Worm (Caenorhabditis elegans) whole organism, early embryonic: ENCODE data around the gene ncs-5.

ENCODE experiments used
- B0310.2 ChIP-seq: sonication (generic microtip); optimal IDR thresholded peaks from 2 replicates; lab custom pipeline; 2016; ENCODE audit warnings: mild to moderate bottlenecking, missing genetic modification characterization, missing compliant biosample characterization
- F13C5.2 ChIP-seq: sonication (generic microtip); optimal IDR thresholded peaks from 2 replicates; lab custom pipeline; 2017; ENCODE audit warnings: mild to moderate bottlenecking, missing genetic modification characterization, inconsistent platforms, missing compliant biosample characterization
- aly-1 ChIP-seq: sonication (generic microtip); optimal IDR thresholded peaks from 2 replicates; lab custom pipeline; 2016; ENCODE audit warnings: missing genetic modification characterization, missing compliant biosample characterization
- ama-1 ChIP-seq: fragments of 150-350 bp; optimal IDR thresholded peaks from 2 replicates; lab custom pipeline; 2014
- ceh-13 ChIP-seq: fragments of 200-800 bp; sonication (Bioruptor generic); optimal IDR thresholded peaks from 2 replicates; lab custom pipeline; 2018; ENCODE audit warnings: mild to moderate bottlenecking, missing genetic modification characterization, missing compliant biosample characterization
- ceh-36 ChIP-seq: sonication (generic microtip); optimal IDR thresholded peaks from 2 replicates; lab custom pipeline; 2016; ENCODE audit warnings: missing genetic modification characterization, inconsistent platforms, missing compliant biosample characterization
- ets-7 ChIP-seq: sonication (generic microtip); optimal IDR thresholded peaks from 2 replicates; lab custom pipeline; 2016; ENCODE audit warnings: missing genotype, missing genetic modification characterization, missing compliant biosample characterization
- flt-1 ChIP-seq: fragments of 200-800 bp; sonication (Bioruptor generic); IDR thresholded peaks from 2 replicates; pipeline ENCODE4 v1.3.6; 2022; ENCODE audit warnings: missing genetic modification characterization, missing compliant biosample characterization
- hmbx-1 ChIP-seq: sonication (generic microtip); optimal IDR thresholded peaks from 2 replicates; lab custom pipeline; 2016; ENCODE audit warnings: mild to moderate bottlenecking, missing genetic modification characterization, missing compliant biosample characterization
- hmg-4 ChIP-seq: fragments of 200-800 bp; sonication (Bioruptor generic); optimal IDR thresholded peaks from 2 replicates; lab custom pipeline; 2018; ENCODE audit warnings: mild to moderate bottlenecking, missing genetic modification characterization, missing compliant biosample characterization
- hnd-1 ChIP-seq: sonication (generic microtip); optimal IDR thresholded peaks from 2 replicates; lab custom pipeline; 2016; ENCODE audit warnings: missing genetic modification characterization, missing compliant biosample characterization
- pes-1 ChIP-seq: fragments of 200-800 bp; sonication (Bioruptor generic); IDR thresholded peaks from 2 replicates; pipeline ENCODE4 v1.3.6; 2022; ENCODE audit warnings: missing genetic modification reagents, missing genetic modification characterization, missing compliant biosample characterization
- tbx-11 ChIP-seq: fragments of 200-800 bp; sonication (Bioruptor generic); IDR thresholded peaks from 2 replicates; pipeline ENCODE4 v1.3.6; 2022; ENCODE audit warnings: missing genetic modification characterization, missing compliant biosample characterization
- tbx-37 ChIP-seq: fragments of 200-800 bp; sonication (Bioruptor generic); conservative IDR thresholded peaks from 2 replicates; pipeline ENCODE4 v1.3.6; 2022; ENCODE audit warnings: missing genetic modification reagents, missing genetic modification characterization, missing compliant biosample characterization
- tra-4 ChIP-seq: sonication (generic microtip); optimal IDR thresholded peaks from 2 replicates; lab custom pipeline; 2017; ENCODE audit warnings: missing genetic modification characterization, missing compliant biosample characterization

ncs-5 gene

ce11 chrV:18868517-18868916, 49.0 kb downstream of the ncs-5 start:
- TF ChIP-seq ama-1 (no peak), flt-1 (GFP tag; lab: Robert Waterston, UW) (no peak), hmbx-1 (no peak), ceh-36 (no peak), tbx-37 (GFP tag; lab: Robert Waterston, UW) (no peak), hmg-4 (no peak), hnd-1 (tag; lab: Kevin White, UChicago) (no peak), ets-7 (tag; lab: Kevin White, UChicago) (no peak), ceh-13 (GFP tag; lab: Kevin White, UChicago) (no peak), aly-1 (tag; lab: Kevin White, UChicago) (no peak), pes-1 (GFP tag; lab: Robert Waterston, UW) (no peak)

ce11 chrV:18870955-18871354, 51.4 kb downstream of the ncs-5 start:
- TF ChIP-seq pes-1 (GFP tag; lab: Robert Waterston, UW), result no peak
- TF ChIP-seq ceh-36, result no peak
- no peak for TF ChIP-seq B0310.2 (tag; lab: Kevin White, UChicago)
- no peak for TF ChIP-seq ama-1
- no peak for TF ChIP-seq flt-1 (GFP tag; lab: Robert Waterston, UW)
- no peak for TF ChIP-seq tra-4 (tag; lab: Kevin White, UChicago)
- no peak for TF ChIP-seq aly-1 (tag; lab: Kevin White, UChicago)
- no peak for TF ChIP-seq tbx-37 (GFP tag; lab: Robert Waterston, UW)
- no peak for TF ChIP-seq ceh-13 (GFP tag; lab: Kevin White, UChicago)

- TF ChIP-seq hnd-1 (tag; lab: Kevin White, UChicago) (no peak), hmbx-1 (no peak), F13C5.2 (no peak), ets-7 (tag; lab: Kevin White, UChicago) (no peak), tbx-11 (GFP tag; lab: Robert Waterston, UW) (no peak), flt-1 (GFP tag; lab: Robert Waterston, UW) (no peak)
These were observed 54.3 kb downstream of the ncs-5 start, which contains the start of gene ceh-51 for ce11 chrV:18873833-18874232. TSS of gene ceh-51 (plus strand) at chrV:18874133.
